Worm (Caenorhabditis elegans): ENCODE data around the gene ZK666.8.

DNA sequence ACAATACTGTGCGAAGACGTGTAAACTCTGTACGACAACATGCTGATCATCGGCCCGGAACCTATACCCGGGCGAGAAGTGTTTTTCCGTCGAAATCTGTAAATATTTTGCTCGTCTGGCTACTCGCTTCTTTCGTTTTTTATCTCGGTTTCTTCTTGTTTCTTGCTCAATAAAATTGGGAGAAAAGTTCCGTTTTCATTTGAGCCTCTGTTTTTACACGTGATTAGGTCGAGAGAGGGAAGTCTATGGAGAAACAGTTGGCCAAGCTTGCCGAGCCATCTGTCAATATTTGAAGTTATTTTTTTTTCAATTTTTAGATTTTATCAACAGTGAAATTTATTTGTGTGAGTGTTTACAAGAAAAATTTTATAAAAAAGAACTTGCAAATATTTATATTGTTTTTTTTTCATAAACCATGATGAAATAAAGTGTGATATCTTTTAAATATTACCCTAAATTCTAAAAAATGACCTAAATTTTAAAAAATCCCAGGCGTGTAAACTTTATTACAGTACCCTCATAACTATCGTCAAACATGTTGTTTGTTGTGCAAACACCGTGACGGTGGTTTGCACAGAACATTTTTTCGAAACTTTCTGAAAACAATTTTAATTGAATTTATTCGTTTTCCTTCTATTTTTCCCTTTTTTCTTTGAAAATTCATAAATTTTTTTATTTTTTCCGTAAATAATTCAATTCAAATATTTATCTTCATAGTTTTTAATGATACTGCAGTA, 47.8 kb downstream of the ZK666.8 start:
- TF ChIP-seq T22C8.4 (GFP tag; IDR thresholded peaks at IDR 0.05) (no peak), klf-2 (GFP tag; conservative IDR thresholded peaks at IDR 0.05) (no peak), ztf-23 (GFP tag; IDR thresholded peaks at IDR 0.05) (no peak)
